Fruit fly (Drosophila melanogaster) whole organism, larva: ENCODE results near the gene CG2901.

Experiments used
- noc ChIP-seq: fragments of 200-800 bp; sonication (Bioruptor generic); optimal IDR thresholded peaks from 3 replicates; lab custom pipeline; 2019; ENCODE audit warnings: missing biosample characterization, mild to moderate bottlenecking, missing genetic modification characterization, moderate library complexity

CG2901 gene

DNA sequence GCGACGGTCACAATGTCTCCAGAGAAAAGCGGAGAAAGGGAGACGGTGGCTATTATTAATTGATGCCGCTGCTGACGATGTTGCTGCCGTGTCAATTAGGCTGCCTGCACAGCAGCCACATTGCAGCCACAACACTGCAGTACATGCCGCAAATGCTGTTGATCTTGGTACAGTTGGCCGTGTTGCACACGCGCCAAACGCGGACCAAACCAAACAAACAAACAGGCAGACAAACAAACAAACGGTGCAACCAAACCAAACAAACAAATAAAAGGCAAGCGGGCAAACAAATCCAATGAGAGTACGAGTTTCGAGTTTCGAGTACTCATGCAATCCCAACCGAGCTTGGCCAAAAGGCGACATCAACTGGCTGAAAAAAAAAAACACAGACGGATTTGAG, 4.2 kb downstream of the CG2901 start:
- TF ChIP-seq noc (tag; lab: Kevin White, UChicago) = no peak

DNA sequence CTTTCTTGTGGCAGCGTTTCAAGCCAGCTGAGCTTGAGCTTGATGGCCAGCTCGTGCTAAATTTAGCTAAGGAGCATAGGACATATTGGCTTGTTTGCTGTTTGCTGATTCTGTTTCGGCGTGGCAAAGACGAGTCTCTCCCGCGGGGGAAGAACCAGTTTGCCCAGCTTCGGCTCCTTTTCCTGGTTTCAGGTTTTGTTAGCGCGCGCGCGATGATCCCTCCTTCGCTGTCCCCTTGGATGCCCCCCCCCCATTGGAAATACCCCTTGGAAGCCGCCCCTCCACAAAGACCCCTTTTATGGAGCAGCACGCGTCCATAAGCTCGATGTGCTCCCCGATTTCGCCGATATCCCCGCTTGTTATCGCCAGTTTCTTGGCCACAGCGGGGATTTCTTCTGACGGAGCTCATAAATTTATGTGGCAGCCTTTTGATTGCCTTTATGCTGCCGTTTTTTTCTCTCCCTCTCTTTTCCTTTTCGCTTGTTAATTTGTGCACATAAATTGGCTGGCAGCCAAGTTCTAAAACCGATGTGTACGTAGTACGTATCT, 5.2 kb downstream of the CG2901 start:
- no peak for TF ChIP-seq noc (tag; lab: Kevin White, UChicago)

dm6 chrX:3834955-3835763, 7.2 kb downstream of the CG2901 start:
- TF ChIP-seq noc (tag; lab: Kevin White, UChicago) = no peak

DNA sequence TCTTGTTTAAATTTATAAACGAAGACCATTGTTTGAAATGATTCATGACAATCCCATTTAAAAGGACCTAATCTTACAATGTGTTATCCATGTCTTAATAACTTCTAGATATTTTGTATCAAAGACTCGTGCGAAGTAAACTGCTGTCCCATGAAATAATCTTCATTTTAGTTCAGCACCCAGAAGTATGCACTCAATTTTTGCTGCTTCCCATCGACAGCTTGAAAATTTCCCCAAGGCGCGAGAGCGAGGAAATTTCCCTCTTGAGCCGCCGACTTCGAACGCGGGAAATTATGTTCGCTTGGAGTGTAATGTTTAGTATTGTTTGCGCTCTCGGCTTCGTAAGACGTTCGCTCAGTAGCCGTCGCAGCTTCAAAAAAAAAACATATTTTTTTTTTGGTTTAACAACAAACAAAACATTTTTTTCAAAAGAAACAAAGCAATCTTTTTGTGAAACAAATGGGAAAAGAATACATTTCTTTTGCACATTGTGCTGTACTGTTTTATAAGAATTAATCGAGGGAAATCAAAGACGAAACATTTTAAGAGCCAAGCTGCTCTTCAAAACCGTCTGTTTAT, 7.9 kb downstream of the CG2901 start:
- TF ChIP-seq noc (tag; lab: Kevin White, UChicago) = no peak

DNA sequence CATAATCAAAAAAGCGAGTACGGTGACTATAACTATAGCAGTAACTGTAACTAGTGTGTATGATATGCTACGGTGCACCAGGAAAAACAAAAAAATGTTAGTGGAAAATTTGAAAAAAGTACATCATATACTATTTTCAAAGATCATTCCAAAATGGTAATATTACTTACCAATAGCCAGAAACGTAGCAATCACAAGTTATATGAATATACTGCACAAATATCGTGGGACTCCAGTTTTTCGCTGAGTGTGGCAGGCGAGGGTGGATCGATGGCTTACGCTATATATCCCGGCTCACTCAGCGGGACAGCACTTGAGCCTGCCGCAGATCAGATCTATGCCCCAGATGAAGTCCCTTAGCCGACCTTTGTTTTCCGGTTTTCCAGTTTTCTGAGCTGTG, 9.6 kb downstream of the CG2901 start:
- TF ChIP-seq noc (tag; lab: Kevin White, UChicago) = no peak

DNA sequence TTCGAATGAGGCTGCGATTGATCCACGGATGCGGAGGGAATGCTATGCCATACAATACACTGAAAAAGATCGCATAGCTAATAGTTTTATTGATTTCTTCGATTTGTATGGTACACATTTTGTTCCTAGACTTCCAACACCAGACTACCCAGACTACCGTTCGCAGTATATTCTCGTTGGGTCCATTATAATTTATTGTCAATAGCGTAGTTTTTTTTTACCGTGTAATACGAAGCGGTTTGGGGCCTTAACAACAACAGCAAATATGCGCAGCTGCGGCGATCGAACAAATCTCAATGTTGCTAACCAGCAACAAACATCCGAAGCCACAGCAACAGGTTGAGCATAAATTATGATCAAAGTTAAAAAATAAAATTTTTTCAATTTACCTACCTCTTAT, 10.7 kb downstream of the CG2901 start:
- TF ChIP-seq noc (tag; lab: Kevin White, UChicago) = peak; percentile 76

DNA sequence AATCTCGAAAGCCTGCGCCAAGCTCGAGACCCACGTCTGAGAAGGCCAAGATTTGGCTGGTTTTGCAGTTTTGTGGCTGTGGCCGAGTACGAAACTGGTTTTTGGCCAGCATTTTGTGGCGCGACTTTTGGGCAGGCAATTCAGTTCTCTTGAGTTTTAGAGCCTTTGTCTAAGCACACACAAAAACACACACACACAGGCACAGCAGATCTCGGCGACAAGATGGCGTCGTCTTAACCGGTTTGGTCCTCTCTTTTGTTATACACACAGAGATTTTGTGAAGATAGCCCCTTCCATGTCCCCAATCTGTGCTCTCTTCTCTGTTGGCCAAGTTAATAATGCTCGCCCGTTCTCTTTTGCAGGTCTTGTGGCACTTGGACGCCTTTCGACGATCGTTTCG, 13.0 kb downstream of the CG2901 start:
- peak; percentile 3 for TF ChIP-seq noc (tag; lab: Kevin White, UChicago)

- TF ChIP-seq noc (tag; lab: Kevin White, UChicago) = no peak
Observed at dm6 chrX:3842898-3843297, 14.9 kb downstream of the CG2901 start.

- TF ChIP-seq noc (tag; lab: Kevin White, UChicago) = no peak
Observed at dm6 chrX:3845340-3846161, 17.6 kb downstream of the CG2901 start.

- no peak for TF ChIP-seq noc (tag; lab: Kevin White, UChicago)
Observed at dm6 chrX:3846393-3846792, 18.4 kb downstream of the CG2901 start.

DNA sequence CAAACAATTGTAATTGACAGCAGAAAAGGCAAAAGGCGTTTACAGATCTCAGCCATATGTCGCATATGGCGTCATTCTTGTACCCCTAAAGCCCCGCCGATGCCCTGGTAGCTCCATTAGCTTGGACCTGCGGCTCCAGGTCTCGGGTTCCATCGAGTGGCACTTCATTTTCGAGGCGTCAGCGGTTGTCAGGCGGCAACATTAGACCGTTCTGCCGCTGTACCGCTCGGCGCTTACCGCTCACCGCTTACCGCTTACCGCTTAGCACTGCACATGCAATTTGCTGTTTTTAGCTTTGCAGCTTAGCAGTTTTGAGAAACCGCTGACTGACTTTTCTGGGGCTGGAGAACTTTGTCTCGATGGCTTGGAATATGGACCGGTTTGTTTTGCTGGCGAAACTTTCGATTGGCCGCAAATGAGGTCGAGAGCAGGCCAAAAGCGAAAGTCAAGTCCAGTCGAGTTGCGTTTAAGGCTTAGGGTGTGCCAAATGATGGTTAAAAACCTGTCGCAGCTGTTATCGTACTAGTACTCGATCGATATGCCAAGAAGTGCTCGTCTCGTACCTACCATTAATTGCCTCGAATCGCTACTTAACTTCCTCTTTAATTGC, 21.5 kb downstream of the CG2901 start:
- TF ChIP-seq noc (tag; lab: Kevin White, UChicago) = no peak

- TF ChIP-seq noc (tag; lab: Kevin White, UChicago) = no peak
Observed at dm6 chrX:3861183-3861582, 33.2 kb downstream of the CG2901 start.

- no peak for TF ChIP-seq noc (tag; lab: Kevin White, UChicago)
Observed at dm6 chrX:3862319-3862919, 34.4 kb downstream of the CG2901 start.

- no peak for TF ChIP-seq noc (tag; lab: Kevin White, UChicago)
Observed at dm6 chrX:3866104-3866503, 38.1 kb downstream of the CG2901 start.

DNA sequence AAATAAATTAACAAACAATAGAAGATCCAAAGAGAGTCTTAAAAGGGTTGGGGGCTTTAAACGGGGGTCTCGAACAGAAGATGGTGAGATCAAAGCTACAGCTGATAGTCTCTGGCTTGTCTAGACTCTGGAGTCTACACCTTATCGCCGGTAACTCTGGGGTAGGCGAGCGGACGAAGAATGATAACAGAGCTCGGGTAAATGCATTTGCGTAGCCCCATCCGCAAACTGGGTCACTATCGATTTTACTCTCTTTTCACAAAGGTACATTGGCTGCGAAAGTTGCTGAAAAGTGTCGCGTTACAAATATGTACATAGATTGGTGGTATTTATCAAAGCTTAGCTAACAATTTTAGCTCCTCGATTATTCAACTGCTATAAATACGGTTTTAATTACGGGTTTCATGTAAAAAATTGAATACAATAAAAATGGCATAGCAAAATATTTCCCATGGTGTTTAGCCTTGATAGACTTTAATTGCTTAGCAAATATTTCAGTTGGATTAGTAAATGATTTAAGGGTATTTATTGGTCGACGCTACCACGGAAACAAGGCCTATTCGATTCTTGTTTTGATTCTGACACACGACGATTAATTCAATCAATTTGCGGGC, 39.0 kb downstream of the CG2901 start:
- TF ChIP-seq noc (tag; lab: Kevin White, UChicago) = no peak
